Worm (Caenorhabditis elegans): ENCODE results near the gene F53B7.4.

Gene F53B7.4

ce11 chrV:10965501-10965900, 36.8 kb downstream of the F53B7.4 start, which contains the start of the genes ctf-4 and eef-1G (continued):
- TF ChIP-seq grh-1 (GFP tag; IDR thresholded peaks at IDR 0.05) (peak; percentile 93), F16B12.6 (tag; optimal IDR thresholded peaks at IDR 0.05) (peak; percentile 68), snu-23 (GFP tag; optimal IDR thresholded peaks at IDR 0.05) (peak; percentile 98), efl-1 (optimal IDR thresholded peaks at IDR 0.05) (peak; percentile 96 to 99), efl-1 (GFP tag; optimal IDR thresholded peaks at IDR 0.05 in 1 of 2) (peak; percentile 94 to 99), blmp-1 (tag; optimal IDR thresholded peaks at IDR 0.05) (peak; percentile 92), snpc-4 (tag; optimal IDR thresholded peaks at IDR 0.05) (no peak), aly-2 (tag; optimal IDR thresholded peaks at IDR 0.05) (peak; percentile 70), lir-3 (tag; optimal IDR thresholded peaks at IDR 0.05; ENCODE audit: poor library complexity) (peak; percentile 81), lin-35 (GFP tag; optimal IDR thresholded peaks at IDR 0.05) (peak; percentile 97 to 99), fkh-4 (tag; optimal IDR thresholded peaks at IDR 0.05; ENCODE audit: borderline replicate concordance) (peak; percentile 67), ceh-90 (tag; optimal IDR thresholded peaks at IDR 0.05) (no peak), elt-3 (tag; optimal IDR thresholded peaks at IDR 0.05) (peak in 4 of 6 experiments; percentile 30 to 96 (median 94)), ceh-82 (tag; optimal IDR thresholded peaks at IDR 0.05) (peak; percentile 88 to 98 (median 94)), egl-27 (tag; optimal IDR thresholded peaks at IDR 0.05) (peak in 1 of 2 experiments; percentile 34), pax-3 (tag; optimal IDR thresholded peaks at IDR 0.05) (peak; percentile 91), fkh-8 (tag; optimal IDR thresholded peaks at IDR 0.05) (peak; percentile 97), lin-39 (tag; optimal IDR thresholded peaks at IDR 0.05) (peak; percentile 82), nhr-77 (tag; optimal IDR thresholded peaks at IDR 0.05) (peak; percentile 96), mep-1 (tag; optimal IDR thresholded peaks at IDR 0.05) (peak; percentile 98), xbp-1 (tag; optimal IDR thresholded peaks at IDR 0.05) (peak; percentile 96), unc-86 (tag; optimal IDR thresholded peaks at IDR 0.05) (peak; percentile 91), Y116A8C.19 (tag; optimal IDR thresholded peaks at IDR 0.05; ENCODE audit: borderline replicate concordance) (no peak), dpl-1 (GFP tag; optimal IDR thresholded peaks at IDR 0.05) (peak; percentile 95 to 96 (median 95)), nhr-84 (tag; optimal IDR thresholded peaks at IDR 0.05) (no peak), pag-3 (tag; optimal IDR thresholded peaks at IDR 0.05; ENCODE audit: borderline replicate concordance, insufficient read depth) (no peak), irx-1 (tag; optimal IDR thresholded peaks at IDR 0.05) (peak; percentile 90), unc-62 (GFP tag; optimal IDR thresholded peaks at IDR 0.05) (no peak), hlh-17 (GFP tag; optimal IDR thresholded peaks at IDR 0.05; ENCODE audit: borderline replicate concordance) (no peak), efl-3 (GFP tag; optimal IDR thresholded peaks at IDR 0.05) (no peak), fos-1 (tag; optimal IDR thresholded peaks at IDR 0.05) (peak; percentile 93), aha-1 (tag; optimal IDR thresholded peaks at IDR 0.05) (peak; percentile 47), C34B4.2 (tag; optimal IDR thresholded peaks at IDR 0.05) (no peak), lsy-2 (tag; optimal IDR thresholded peaks at IDR 0.05) (peak; percentile 94 to 97), ces-1 (GFP tag; optimal IDR thresholded peaks at IDR 0.05) (no peak), nhr-237 (tag; optimal IDR thresholded peaks at IDR 0.05) (peak; percentile 89), nhr-90 (tag; optimal IDR thresholded peaks at IDR 0.05; ENCODE audit: poor library complexity) (peak; percentile 96), nhr-71 (tag; optimal IDR thresholded peaks at IDR 0.05) (peak; percentile 98), lin-13 (GFP tag; optimal IDR thresholded peaks at IDR 0.05) (peak; percentile 95), nhr-20 (tag; optimal IDR thresholded peaks at IDR 0.05) (peak; percentile 99), ceh-88 (GFP tag; IDR thresholded peaks at IDR 0.05) (peak; percentile 85), zip-4 (GFP tag; optimal IDR thresholded peaks at IDR 0.05) (peak; percentile 85), nhr-12 (tag; optimal IDR thresholded peaks at IDR 0.05) (no peak), sox-4 (tag; optimal IDR thresholded peaks at IDR 0.05) (peak; percentile 86), sup-37 (GFP tag; optimal IDR thresholded peaks at IDR 0.05) (peak; percentile 71), ztf-11 (tag; optimal IDR thresholded peaks at IDR 0.05) (peak in 1 of 2 experiments; percentile 67), nhr-19 (GFP tag; conservative IDR thresholded peaks at IDR 0.05) (peak; percentile 99), dsc-1 (tag; optimal IDR thresholded peaks at IDR 0.05) (peak; percentile 95), hpl-2 (GFP tag; optimal IDR thresholded peaks at IDR 0.05) (peak; percentile 89), unc-30 (tag; optimal IDR thresholded peaks at IDR 0.05) (no peak), pqm-1 (tag; optimal IDR thresholded peaks at IDR 0.05) (no peak), skn-1 (tag; optimal IDR thresholded peaks at IDR 0.05) (peak; percentile 96)

All from whole organism, L1 larva.